Worm (Caenorhabditis elegans): Measurements from ENCODE around the gene acdh-2.
A peak's percentile ranks its signal among the peaks of the same experiment; 100 is the strongest.

The acdh-2 gene

DNA sequence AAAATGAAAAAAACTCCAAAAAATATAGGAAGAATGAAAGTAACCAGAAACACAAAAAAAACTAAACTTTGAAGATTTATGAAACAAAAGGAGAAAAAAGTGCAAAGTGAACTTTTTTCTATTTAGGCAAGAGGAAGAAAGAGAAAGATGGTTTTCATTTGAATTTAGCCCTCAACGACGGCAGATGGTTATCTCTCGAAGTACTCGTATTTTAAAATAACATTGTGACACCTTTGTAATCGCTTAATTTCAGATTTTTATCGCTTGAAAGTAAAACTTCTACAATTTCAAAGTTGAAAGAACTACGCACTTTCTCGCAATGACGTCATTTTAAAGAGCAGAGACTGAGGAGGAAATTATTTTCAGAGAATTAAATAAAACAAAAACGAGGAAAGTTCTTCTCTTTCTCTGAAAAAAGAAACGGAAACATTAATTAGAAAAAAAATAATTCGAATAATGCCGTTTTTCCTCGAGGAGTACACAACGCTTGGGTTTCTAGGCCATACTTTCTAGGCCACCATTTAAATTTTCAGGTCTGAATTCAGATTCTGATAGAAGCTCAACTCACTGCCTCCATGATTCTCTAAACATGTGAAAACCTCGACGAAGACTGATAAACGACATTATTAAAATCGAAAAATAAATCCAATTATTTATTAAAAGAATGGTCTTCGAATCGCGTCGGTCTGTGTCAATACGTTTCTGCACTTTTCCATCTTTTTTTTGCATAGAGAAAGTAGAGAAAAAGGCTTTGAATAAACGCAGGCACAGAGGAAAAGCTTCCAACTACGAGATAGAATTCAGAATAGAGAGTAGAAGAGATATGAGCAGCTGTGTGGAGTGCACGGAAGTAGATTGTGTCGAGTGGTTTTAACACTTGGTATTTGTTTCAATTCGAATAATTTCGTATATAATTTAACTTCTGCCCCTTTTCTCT, 35.6 kb downstream of the acdh-2 start (continued):
- TF ChIP-seq dmd-6 (GFP tag; IDR thresholded peaks at IDR 0.05) (0 out of 2 replicates have a peak, but pooled peaks have one; percentile 14), nhr-25 (tag; optimal IDR thresholded peaks at IDR 0.05; ENCODE audit: borderline replicate concordance, insufficient read depth) (no peak), dmd-8 (GFP tag; IDR thresholded peaks at IDR 0.05) (no peak), madf-9 (GFP tag; conservative IDR thresholded peaks at IDR 0.05) (0 out of 2 replicates have a peak, but pooled peaks have one; percentile 41), lin-38 (GFP tag; IDR thresholded peaks at IDR 0.05) (no peak), gei-8 (GFP tag; optimal IDR thresholded peaks at IDR 0.05) (no peak), set-16 (GFP tag; IDR thresholded peaks at IDR 0.05) (no peak), F49E8.2 (tag; optimal IDR thresholded peaks at IDR 0.05; ENCODE audit: borderline replicate concordance) (peak; percentile 43), hmg-1.1 (GFP tag; IDR thresholded peaks at IDR 0.05) (no peak), nhr-41 (GFP tag; IDR thresholded peaks at IDR 0.05) (no peak), mep-1 (tag; optimal IDR thresholded peaks at IDR 0.05) (no peak), Y48G9A.11 (GFP tag; IDR thresholded peaks at IDR 0.05) (peak; percentile 55; the same call in 1 of the 2 replicates), mes-2 (tag; optimal IDR thresholded peaks at IDR 0.05; ENCODE audit: poor library complexity, severe bottlenecking) (peak; percentile 80), attf-4 (tag; optimal IDR thresholded peaks at IDR 0.05) (no peak)

DNA sequence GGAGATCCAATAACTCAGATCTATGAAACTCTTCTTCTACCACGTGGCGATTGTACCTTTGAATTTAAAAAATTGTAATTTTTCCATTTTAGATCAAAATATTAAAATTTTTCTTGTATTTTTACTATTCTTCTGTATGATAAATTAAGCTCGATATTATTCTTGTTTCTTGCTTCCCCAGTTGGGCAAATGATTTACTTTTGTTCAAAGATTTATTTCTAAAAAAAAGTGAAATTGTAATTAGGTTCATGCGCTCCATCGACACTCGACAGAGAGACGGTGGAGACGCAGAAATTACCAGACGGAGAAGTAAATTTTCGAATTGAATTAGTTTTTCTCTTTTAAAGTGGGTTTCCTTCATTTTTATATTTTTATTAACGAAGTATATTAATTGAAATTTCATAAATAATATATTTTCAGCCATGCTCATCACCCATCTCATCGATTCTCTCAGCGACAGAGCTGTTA, 41.4 kb downstream of the acdh-2 start, which contains the start of gene npp-24:
Gene npp-24 (plus strand): TSS at position 51 of the 468 bp plus-strand sequence.
- TF ChIP-seq pha-4 (GFP tag; IDR thresholded peaks at IDR 0.05) (no peak), pha-4 (tag; optimal IDR thresholded peaks at IDR 0.05) (no peak), mes-2 (tag; optimal IDR thresholded peaks at IDR 0.05; ENCODE audit: poor library complexity, severe bottlenecking) (peak; percentile 42)

DNA sequence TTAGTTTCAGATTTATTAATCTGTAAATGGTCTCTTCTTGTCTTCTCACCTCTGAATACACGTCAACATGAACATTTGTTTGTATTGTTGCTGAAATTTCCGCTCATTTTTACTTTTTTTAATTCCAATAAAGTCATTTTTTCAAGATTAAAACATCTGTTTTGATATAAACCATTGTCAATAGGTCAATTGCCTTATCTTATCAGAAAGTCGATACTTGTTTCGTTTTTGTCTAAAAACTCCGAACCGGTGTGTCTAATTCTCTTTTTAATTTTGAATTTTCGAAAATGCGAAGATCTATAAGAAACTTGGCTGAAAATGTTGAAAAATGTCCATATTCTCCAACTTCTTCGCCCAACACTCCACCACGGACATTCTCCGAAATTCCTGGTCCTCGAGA, 43.5 kb downstream of the acdh-2 start, which contains the start of gene cyp-44A1:
Gene cyp-44A1 (plus strand): TSS at position 285 of the 400 bp plus-strand sequence.
- TF ChIP-seq php-3 (GFP tag; IDR thresholded peaks at IDR 0.05) (no peak), hif-1 (tag; optimal IDR thresholded peaks at IDR 0.05) (no peak), daf-16 (GFP tag; optimal IDR thresholded peaks at IDR 0.05) (no peak), daf-16 (tag; optimal IDR thresholded peaks at IDR 0.05) (peak; percentile 78), attf-4 (tag; optimal IDR thresholded peaks at IDR 0.05) (no peak), pqm-1 (tag; optimal IDR thresholded peaks at IDR 0.05) (peak; percentile 3), F44E2.7 (GFP tag; IDR thresholded peaks at IDR 0.05) (no peak)

DNA sequence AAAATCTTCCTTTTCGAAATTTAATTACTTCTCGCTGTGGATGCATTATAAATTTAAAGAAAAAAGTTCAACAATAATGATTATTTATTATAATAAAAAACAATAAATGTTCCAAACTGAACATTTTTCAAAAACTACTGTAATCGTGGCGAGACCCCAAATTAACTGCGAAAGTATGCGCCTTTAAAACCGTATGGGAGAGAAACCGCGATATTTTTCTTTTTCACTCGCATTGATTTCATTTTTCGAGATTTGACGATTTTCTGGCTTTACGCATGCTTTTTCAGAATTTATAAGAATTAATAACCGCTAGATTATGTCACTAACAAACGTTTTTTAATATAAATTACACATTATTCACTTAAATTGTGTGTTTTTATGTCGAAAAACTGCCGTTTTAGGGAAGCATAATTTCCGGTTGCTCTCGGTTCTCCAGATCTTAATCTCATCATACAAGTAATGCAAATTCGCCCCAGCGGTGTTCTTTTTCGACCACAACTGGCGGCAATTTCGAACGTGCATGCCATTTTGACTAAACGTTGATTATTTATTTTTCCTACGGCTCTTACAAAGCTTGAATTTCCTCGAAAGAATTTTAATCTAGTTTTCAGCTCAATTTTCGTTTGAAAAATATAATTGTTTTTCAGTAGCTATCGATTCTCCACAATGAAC, 46.2 kb downstream of the acdh-2 start, which contains the start of gene F12A10.8:
Gene F12A10.8 (minus strand): TSS at position 79 of the 672 bp plus-strand sequence.
- peak; percentile 31 for TF ChIP-seq hlh-30 (tag; optimal IDR thresholded peaks at IDR 0.05; ENCODE audit: insufficient read depth)
- TF ChIP-seq lin-38 (GFP tag; IDR thresholded peaks at IDR 0.05) = peak; percentile 64
- TF ChIP-seq egl-27 (tag; optimal IDR thresholded peaks at IDR 0.05) = no peak
- peak; percentile 35 for TF ChIP-seq ces-1 (GFP tag; optimal IDR thresholded peaks at IDR 0.05)
- TF ChIP-seq aha-1 (tag) = peak; percentile 79
- peak; percentile 71 for TF ChIP-seq dpl-1 (GFP tag; optimal IDR thresholded peaks at IDR 0.05)

DNA sequence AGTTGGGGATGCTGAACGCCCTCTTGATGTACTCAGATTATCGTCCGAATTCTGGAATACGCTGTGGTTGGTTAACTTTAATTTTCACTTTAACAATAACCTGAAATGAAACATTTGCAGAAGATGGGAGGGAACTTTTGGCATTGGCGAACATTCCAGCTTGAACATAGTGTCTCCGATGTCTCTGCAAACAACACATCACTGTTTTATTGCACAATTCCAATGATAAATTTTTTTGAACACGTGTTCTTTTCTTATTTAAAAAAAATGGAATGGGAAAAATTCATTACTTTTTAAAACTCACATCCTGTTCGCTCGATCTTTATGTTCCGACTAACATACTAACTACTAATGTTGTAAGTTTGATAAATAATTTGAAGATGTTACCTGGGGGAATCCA, 46.8 kb downstream of the acdh-2 start, which contains the start of gene fzy-1:
Gene fzy-1 (plus strand): TSS at position 301 of the 400 bp plus-strand sequence.
- no peak for TF ChIP-seq rbr-2 (tag; optimal IDR thresholded peaks at IDR 0.05)
- no peak for TF ChIP-seq ceh-20 (GFP tag; IDR thresholded peaks at IDR 0.05)
- no peak for TF ChIP-seq ZK337.2 (GFP tag; IDR thresholded peaks at IDR 0.05)
- TF ChIP-seq Y48G9A.11 (GFP tag; IDR thresholded peaks at IDR 0.05) = no peak
- TF ChIP-seq dmd-8 (GFP tag; IDR thresholded peaks at IDR 0.05) = no peak
- TF ChIP-seq cey-2 (tag; optimal IDR thresholded peaks at IDR 0.05; ENCODE audit: borderline replicate concordance, insufficient read depth) = no peak
- no peak for TF ChIP-seq nhr-28 (tag; optimal IDR thresholded peaks at IDR 0.05)
- TF ChIP-seq mdl-1 (tag; optimal IDR thresholded peaks at IDR 0.05) = no peak
- no peak for TF ChIP-seq spr-3 (GFP tag; optimal IDR thresholded peaks at IDR 0.05)
- no peak for TF ChIP-seq lin-1 (GFP tag; IDR thresholded peaks at IDR 0.05)
- TF ChIP-seq dve-1 (tag; optimal IDR thresholded peaks at IDR 0.05; ENCODE audit: insufficient read depth) = no peak
- no peak for TF ChIP-seq snpc-1.2 (GFP tag; IDR thresholded peaks at IDR 0.05)
- TF ChIP-seq ctbp-1 (GFP tag; IDR thresholded peaks at IDR 0.05) = no peak
- no peak for TF ChIP-seq ces-1 (GFP tag; optimal IDR thresholded peaks at IDR 0.05)
- TF ChIP-seq lin-13 (GFP tag; optimal IDR thresholded peaks at IDR 0.05) = no peak
